Fruit fly (Drosophila melanogaster) whole organism, pupa: ENCODE measurements around the gene CG41562.
"Not testable (repeated sequence)": the region's sequence is repeated elsewhere in the genome, so short reads cannot be mapped to it uniquely, and the experiment has no call there.

Source experiments
- CG14655 ChIP-seq: fragments of 200-800 bp; sonication (Bioruptor generic); optimal IDR thresholded peaks from 3 replicates; lab custom pipeline; 2017; ENCODE audit warnings: mild to moderate bottlenecking, missing biosample characterization, missing genetic modification reagents, missing genetic modification characterization
- CG34367 ChIP-seq: fragments of 200-800 bp; sonication (Bioruptor generic); optimal IDR thresholded peaks from 2 replicates; lab custom pipeline; 2018; ENCODE audit warnings: missing biosample characterization, mild to moderate bottlenecking, missing genetic modification characterization
- CG4496 ChIP-seq: fragments of 200-800 bp; sonication (Bioruptor generic); IDR thresholded peaks from 3 replicates; pipeline ENCODE4 v1.3.6; 2022; ENCODE audit warnings: missing biosample characterization, missing genetic modification characterization
- CG8301 ChIP-seq: fragments of 200-800 bp; sonication (Bioruptor generic); optimal IDR thresholded peaks from 2 replicates; lab custom pipeline; 2018; ENCODE audit warnings: missing biosample characterization, mild to moderate bottlenecking, missing genetic modification characterization
- Pif1B ChIP-seq: fragments of 200-800 bp; sonication (Bioruptor generic); optimal IDR thresholded peaks from 3 replicates; lab custom pipeline; 2016; ENCODE audit warnings: missing biosample characterization, missing genetic modification characterization
- fd96Ca ChIP-seq: fragments of 200-800 bp; sonication (Bioruptor generic); IDR thresholded peaks from 3 replicates; pipeline ENCODE4 v1.3.6; 2022; ENCODE audit warnings: missing biosample characterization, missing genetic modification characterization
- gl ChIP-seq: fragments of 200-800 bp; sonication (Bioruptor generic); optimal IDR thresholded peaks from 2 replicates; lab custom pipeline; 2018; ENCODE audit warnings: missing biosample characterization, mild to moderate bottlenecking, missing genetic modification characterization

dm6 chrX:22201883-22202282, 49.5 kb upstream of the CG41562 start, which contains the start of gene CG46515:
- TF ChIP-seq CG14655 (GFP tag; lab: Kevin White, UChicago); CG4496 (GFP tag; lab: Robert Waterston, UW); Pif1B; CG8301 (tag; lab: Kevin White, UChicago); gl (tag; lab: Kevin White, UChicago); fd96Ca (GFP tag; lab: Robert Waterston, UW); CG34367 (tag; lab: Kevin White, UChicago): not testable (repeated sequence)
